Worm (Caenorhabditis elegans) whole organism, L4 larva: ENCODE results near the gene basl-1.

ENCODE experiments used
- R02D3.7 ChIP-seq: fragments of 150-350 bp; sonication (generic microtip); optimal IDR thresholded peaks from 3 replicates; lab custom pipeline; 2014; ENCODE audit warnings: missing biosample characterization, missing genetic modification characterization
- ceh-82 ChIP-seq: sonication (generic microtip); optimal IDR thresholded peaks from 2 replicates; lab custom pipeline; 2017; ENCODE audit warnings: missing biosample characterization, missing genetic modification characterization
- hmg-1.1 ChIP-seq: fragments of 200-800 bp; sonication (Bioruptor generic); IDR thresholded peaks from 2 replicates; pipeline ENCODE4 v1.3.6; 2022; ENCODE audit warnings: missing genetic modification reagents, missing genetic modification characterization, missing compliant biosample characterization
- nhr-10 ChIP-seq: fragments of 150-350 bp; optimal IDR thresholded peaks from 2 replicates; lab custom pipeline; 2014; ENCODE audit warnings: missing biosample characterization, missing genetic modification characterization
- nhr-28 ChIP-seq: fragments of 150-350 bp; optimal IDR thresholded peaks from 2 replicates; lab custom pipeline; 2014; ENCODE audit warnings: missing biosample characterization, missing genetic modification characterization
- rbr-2 ChIP-seq: sonication (generic microtip); optimal IDR thresholded peaks from 2 replicates; lab custom pipeline; 2016; ENCODE audit warnings: missing genotype, missing genetic modification characterization, missing compliant biosample characterization
- skn-1 ChIP-seq: fragments of 150-350 bp; optimal IDR thresholded peaks from 2 replicates; lab custom pipeline; 2014; ENCODE audit warnings: missing biosample characterization, missing genetic modification characterization
- snpc-1.2 ChIP-seq: fragments of 200-800 bp; sonication (Bioruptor generic); IDR thresholded peaks from 2 replicates; pipeline ENCODE4 v1.3.6; 2022; ENCODE audit warnings: missing genetic modification reagents, missing genetic modification characterization, missing compliant biosample characterization
- snpc-4 ChIP-seq: fragments of 150-350 bp; optimal IDR thresholded peaks from 2 replicates; lab custom pipeline; 2014; ENCODE audit warnings: missing biosample characterization, missing genetic modification characterization
- unc-62 ChIP-seq, 3 experiments: fragments of 150-350 bp in 1 of 3; sonication (generic microtip); optimal IDR thresholded peaks in 2 of 3; peaks in 1 of 3; 1 replicate in 1 of 3; 2 replicates in 2 of 3; lab custom pipeline; 2014 to 2017; ENCODE audit warnings: missing biosample characterization in 3 of 3, missing genetic modification characterization in 3 of 3, missing genetic modification reagents in 3 of 3, missing genotype in 1 of 3

ce11 chrIII:5630350-5630749 is 15.6 kb downstream of the basl-1 start:
- no peak for TF ChIP-seq snpc-4 (tag; lab: Kevin White, UChicago)
- TF ChIP-seq ceh-82 (tag; lab: Kevin White, UChicago) = no peak
- TF ChIP-seq hmg-1.1 = no peak
- TF ChIP-seq nhr-10 = no peak
- TF ChIP-seq rbr-2 = no peak
- TF ChIP-seq skn-1 = no peak
- peak in 1 of 2 experiments; percentile 39 for TF ChIP-seq unc-62 (GFP tag; optimal IDR thresholded peaks at IDR 0.05 in 1 of 2; lab: Kevin White, UChicago)
- TF ChIP-seq unc-62 (tag; optimal IDR thresholded peaks at IDR 0.05; lab: Kevin White, UChicago) = no peak
- no peak for TF ChIP-seq nhr-28 (tag; lab: Kevin White, UChicago)
- no peak for TF ChIP-seq R02D3.7 (tag; lab: Kevin White, UChicago)
- TF ChIP-seq snpc-1.2 (GFP tag; lab: Robert Waterston, UW) = no peak
